Fruit fly (Drosophila melanogaster) whole organism, embryonic: ENCODE results near the gene Srp14.

ENCODE experiments used
- Atf3 ChIP-seq: fragments of 200-800 bp; sonication (Bioruptor generic); optimal IDR thresholded peaks from 3 replicates; lab custom pipeline; 2016; ENCODE audit warnings: missing biosample characterization, missing genetic modification characterization
- Bdp1 ChIP-seq: fragments of 200-800 bp; sonication (Bioruptor generic); optimal IDR thresholded peaks from 3 replicates; lab custom pipeline; 2016; ENCODE audit warnings: missing biosample characterization, missing genetic modification characterization
- Blimp-1 ChIP-seq: fragments of 200-800 bp; sonication (Bioruptor generic); optimal IDR thresholded peaks from 3 replicates; lab custom pipeline; 2018; ENCODE audit warnings: missing biosample characterization, missing genetic modification characterization, mild to moderate bottlenecking, moderate library complexity, missing genetic modification reagents
- BtbVII ChIP-seq: fragments of 200-800 bp; sonication (Bioruptor generic); optimal IDR thresholded peaks from 3 replicates; lab custom pipeline; 2017; ENCODE audit warnings: missing biosample characterization, mild to moderate bottlenecking, missing genetic modification characterization
- CG10209 ChIP-seq: fragments of 200-800 bp; sonication (Bioruptor generic); optimal IDR thresholded peaks from 3 replicates; lab custom pipeline; 2017; ENCODE audit warnings: missing biosample characterization, mild to moderate bottlenecking, missing genetic modification characterization, missing genetic modification reagents
- CG10274 ChIP-seq: fragments of 200-800 bp; sonication (Bioruptor generic); optimal IDR thresholded peaks from 3 replicates; lab custom pipeline; 2017; ENCODE audit warnings: missing biosample characterization, mild to moderate bottlenecking, missing genetic modification characterization
- CG12391 ChIP-seq: fragments of 200-800 bp; sonication (Bioruptor generic); optimal IDR thresholded peaks from 3 replicates; lab custom pipeline; 2018; ENCODE audit warnings: missing biosample characterization, mild to moderate bottlenecking, missing genetic modification characterization, moderate library complexity
- CG12769 ChIP-seq: fragments of 200-800 bp; sonication (Bioruptor generic); optimal IDR thresholded peaks from 2 replicates; lab custom pipeline; 2019; ENCODE audit warnings: missing biosample characterization, mild to moderate bottlenecking, missing genetic modification characterization, moderate library complexity
- CG13296 ChIP-seq: fragments of 200-800 bp; sonication (Bioruptor generic); optimal IDR thresholded peaks from 3 replicates; lab custom pipeline; 2018; ENCODE audit warnings: missing biosample characterization, mild to moderate bottlenecking, missing genetic modification characterization
- CG13894 ChIP-seq: fragments of 200-800 bp; sonication (Bioruptor generic); optimal IDR thresholded peaks from 3 replicates; lab custom pipeline; 2018; ENCODE audit warnings: missing biosample characterization, mild to moderate bottlenecking, missing genetic modification characterization, moderate library complexity
- CG14050 ChIP-seq: fragments of 200-800 bp; sonication (Bioruptor generic); IDR thresholded peaks from 3 replicates; pipeline ENCODE4 v1.3.6; 2022; ENCODE audit warnings: missing biosample characterization, missing genetic modification characterization
- CG15269 ChIP-seq: fragments of 200-800 bp; sonication (Bioruptor generic); optimal IDR thresholded peaks from 2 replicates; lab custom pipeline; 2018; ENCODE audit warnings: missing biosample characterization, mild to moderate bottlenecking, missing genetic modification characterization, moderate library complexity
- CG18262 ChIP-seq: fragments of 200-800 bp; optimal IDR thresholded peaks from 3 replicates; lab custom pipeline; 2019; ENCODE audit warnings: missing biosample characterization, mild to moderate bottlenecking, missing genetic modification characterization, moderate library complexity
- CG18476 ChIP-seq: fragments of 200-800 bp; sonication (Bioruptor generic); optimal IDR thresholded peaks from 2 replicates; lab custom pipeline; 2016; ENCODE audit warnings: missing biosample characterization, mild to moderate bottlenecking, missing genetic modification characterization
- CG31224 ChIP-seq: fragments of 200-800 bp; sonication (Bioruptor generic); IDR thresholded peaks from 2 replicates; pipeline ENCODE4 v1.3.6; 2022; ENCODE audit warnings: missing biosample characterization, missing genetic modification characterization
- CG4707 ChIP-seq: fragments of 200-800 bp; sonication (Bioruptor generic); optimal IDR thresholded peaks from 2 replicates; lab custom pipeline; 2018; ENCODE audit warnings: missing biosample characterization, mild to moderate bottlenecking, missing genetic modification characterization, moderate library complexity
- CG4730 ChIP-seq: fragments of 200-800 bp; sonication (Bioruptor generic); IDR thresholded peaks from 2 replicates; pipeline ENCODE4 v1.3.6; 2022; ENCODE audit warnings: missing biosample characterization, missing genetic modification characterization
- CG7357 ChIP-seq: fragments of 200-800 bp; sonication (Bioruptor generic); IDR thresholded peaks from 3 replicates; pipeline ENCODE4 v1.3.6; 2022; ENCODE audit warnings: missing biosample characterization, missing genetic modification characterization
- CG9609 ChIP-seq: fragments of 200-800 bp; sonication (Bioruptor generic); optimal IDR thresholded peaks from 3 replicates; lab custom pipeline; 2016; ENCODE audit warnings: missing biosample characterization, missing genetic modification characterization
- CoRest ChIP-seq: fragments of 200-800 bp; sonication (Bioruptor generic); optimal IDR thresholded peaks from 3 replicates; lab custom pipeline; 2018; ENCODE audit warnings: missing biosample characterization, mild to moderate bottlenecking, missing genetic modification characterization, moderate library complexity
- Ets65A ChIP-seq: fragments of 200-800 bp; sonication (Bioruptor generic); peaks from one replicate; lab custom pipeline; 2016; ENCODE audit warnings: missing biosample characterization, missing genetic modification characterization
- HLHmδ ChIP-seq: fragments of 200-800 bp; sonication (Bioruptor generic); optimal IDR thresholded peaks from 2 replicates; lab custom pipeline; 2018; ENCODE audit warnings: missing biosample characterization, mild to moderate bottlenecking, missing genetic modification characterization, moderate library complexity
- Hr78 ChIP-seq, 2 experiments: fragments of 200-800 bp in 1 of 2; fragments of >200 bp in 1 of 2; sonication (Bioruptor generic) in 1 of 2; optimal IDR thresholded peaks; 2 replicates each; lab custom pipeline; 2017 to 2019; ENCODE audit warnings: missing biosample characterization in 2 of 2, missing genetic modification characterization in 2 of 2, mild to moderate bottlenecking in 1 of 2, moderate library complexity in 1 of 2
- Med ChIP-seq: fragments of 200-800 bp; sonication (Bioruptor generic); peaks from one replicate; lab custom pipeline; 2016; ENCODE audit warnings: missing biosample characterization, missing genetic modification characterization, mild to moderate bottlenecking, inconsistent platforms, moderate library complexity
- Meics ChIP-seq: fragments of 200-800 bp; sonication (Bioruptor generic); optimal IDR thresholded peaks from 2 replicates; lab custom pipeline; 2017; ENCODE audit warnings: missing biosample characterization, mild to moderate bottlenecking, missing genetic modification characterization
- NC2α ChIP-seq: fragments of 200-800 bp; sonication (Bioruptor generic); optimal IDR thresholded peaks from 2 replicates; lab custom pipeline; 2016; ENCODE audit warnings: missing biosample characterization, missing genetic modification characterization
- Ssrp ChIP-seq: fragments of 200-800 bp; sonication (Bioruptor generic); optimal IDR thresholded peaks from 2 replicates; lab custom pipeline; 2018; ENCODE audit warnings: missing biosample characterization, mild to moderate bottlenecking, missing genetic modification characterization, moderate library complexity
- Trl ChIP-seq, 3 experiments: fragments of >200 bp in 2 of 3; fragments of 200-800 bp in 1 of 3; sonication (Bioruptor generic) in 1 of 3; optimal IDR thresholded peaks; 2 replicates in 1 of 3; 3 replicates in 2 of 3; lab custom pipeline; 2016 to 2017; ENCODE audit warnings: missing biosample characterization in 1 of 3, missing genetic modification characterization in 1 of 3
- ac ChIP-seq: fragments of 200-800 bp; sonication (Bioruptor generic); optimal IDR thresholded peaks from 3 replicates; lab custom pipeline; 2017; ENCODE audit warnings: missing biosample characterization, mild to moderate bottlenecking, missing genetic modification characterization
- caup ChIP-seq: fragments of 200-800 bp; sonication (Bioruptor generic); optimal IDR thresholded peaks from 3 replicates; lab custom pipeline; 2017; ENCODE audit warnings: missing biosample characterization, mild to moderate bottlenecking, missing genetic modification characterization, moderate library complexity; ENCODE audit not compliant: severe bottlenecking
- chinmo ChIP-seq: fragments of 200-800 bp; sonication (Bioruptor generic); IDR thresholded peaks from 4 replicates; pipeline ENCODE4 v1.3.6; 2022; ENCODE audit warnings: missing biosample characterization, missing genetic modification characterization; ENCODE audit not compliant: partially characterized antibody
- crol ChIP-seq: fragments of 200-800 bp; sonication (Bioruptor generic); IDR thresholded peaks from 2 replicates; pipeline ENCODE4 v1.3.6; 2022; ENCODE audit warnings: missing biosample characterization, missing genetic modification characterization
- eve ChIP-seq, 2 experiments: fragments of >200 bp; optimal IDR thresholded peaks; 2 replicates each; lab custom pipeline; 2017; ENCODE audit warnings: missing biosample characterization in 2 of 2, missing genetic modification characterization in 2 of 2
- ewg ChIP-seq: fragments of 200-800 bp; sonication (Bioruptor generic); optimal IDR thresholded peaks from 3 replicates; lab custom pipeline; 2017; ENCODE audit warnings: mild to moderate bottlenecking, missing biosample characterization, missing genetic modification reagents, missing genetic modification characterization
- gem ChIP-seq: fragments of 200-800 bp; sonication (Bioruptor generic); optimal IDR thresholded peaks from 2 replicates; lab custom pipeline; 2019; ENCODE audit warnings: missing biosample characterization, mild to moderate bottlenecking, missing genetic modification characterization, moderate library complexity
- grau ChIP-seq: fragments of 200-800 bp; optimal IDR thresholded peaks from 3 replicates; lab custom pipeline; 2019; ENCODE audit warnings: missing biosample characterization, mild to moderate bottlenecking, missing genetic modification characterization, moderate library complexity
- lab ChIP-seq: fragments of 200-800 bp; sonication (Bioruptor generic); optimal IDR thresholded peaks from 3 replicates; lab custom pipeline; 2017; ENCODE audit warnings: missing biosample characterization, missing genetic modification characterization, mild to moderate bottlenecking, moderate library complexity, missing genetic modification reagents
- oc ChIP-seq: fragments of 200-800 bp; sonication (Bioruptor generic); optimal IDR thresholded peaks from 2 replicates; lab custom pipeline; 2018; ENCODE audit warnings: missing biosample characterization, mild to moderate bottlenecking, missing genetic modification characterization, moderate library complexity
- row ChIP-seq: fragments of 200-800 bp; sonication (Bioruptor generic); IDR thresholded peaks from 3 replicates; pipeline ENCODE4 v1.3.6; 2022; ENCODE audit warnings: missing biosample characterization, missing genetic modification characterization
- sens ChIP-seq: fragments of 200-800 bp; sonication (Bioruptor generic); peaks from one replicate; lab custom pipeline; 2016; ENCODE audit warnings: missing biosample characterization, missing genetic modification characterization
- twi ChIP-seq: fragments of 200-800 bp; optimal IDR thresholded peaks from 2 replicates; lab custom pipeline; 2019; ENCODE audit warnings: missing biosample characterization, mild to moderate bottlenecking, missing genetic modification characterization, moderate library complexity
- unpg ChIP-seq: fragments of 200-800 bp; sonication (Bioruptor generic); optimal IDR thresholded peaks from 3 replicates; lab custom pipeline; 2018; ENCODE audit warnings: missing biosample characterization, mild to moderate bottlenecking, missing genetic modification characterization, moderate library complexity
- usp ChIP-seq: fragments of >200 bp; optimal IDR thresholded peaks from 2 replicates; lab custom pipeline; 2017; ENCODE audit warnings: missing biosample characterization, missing genetic modification characterization
- zen ChIP-seq: fragments of 200-800 bp; sonication (Bioruptor generic); optimal IDR thresholded peaks from 3 replicates; lab custom pipeline; 2018; ENCODE audit warnings: missing biosample characterization, mild to moderate bottlenecking, missing genetic modification characterization, moderate library complexity

The Srp14 gene

DNA sequence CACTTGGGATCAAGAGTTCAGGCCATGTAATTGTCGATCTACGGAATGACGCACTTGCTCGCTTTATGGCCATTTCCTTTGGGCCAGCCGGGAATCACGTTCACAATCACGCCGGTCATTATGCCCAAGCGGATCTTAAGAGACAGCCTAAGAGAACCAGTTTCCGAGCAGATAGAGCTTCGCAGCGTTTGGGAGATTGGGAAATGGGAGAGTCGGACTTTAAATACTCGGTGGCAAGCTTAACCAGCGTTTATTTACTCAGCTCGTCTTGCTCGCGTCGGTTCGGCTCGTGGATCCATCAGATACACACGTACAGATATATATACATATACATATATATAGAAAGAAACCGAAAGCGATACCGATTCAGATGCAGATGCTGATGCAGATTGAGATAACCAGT is 14.4 kb upstream of the Srp14 start (continued):
- TF ChIP-seq Trl (optimal IDR thresholded peaks at IDR 0.05; lab: Kevin White, UChicago) = peak; percentile 44 to 53
- no peak for TF ChIP-seq Trl (GFP tag; optimal IDR thresholded peaks at IDR 0.05; lab: Kevin White, UChicago)

DNA sequence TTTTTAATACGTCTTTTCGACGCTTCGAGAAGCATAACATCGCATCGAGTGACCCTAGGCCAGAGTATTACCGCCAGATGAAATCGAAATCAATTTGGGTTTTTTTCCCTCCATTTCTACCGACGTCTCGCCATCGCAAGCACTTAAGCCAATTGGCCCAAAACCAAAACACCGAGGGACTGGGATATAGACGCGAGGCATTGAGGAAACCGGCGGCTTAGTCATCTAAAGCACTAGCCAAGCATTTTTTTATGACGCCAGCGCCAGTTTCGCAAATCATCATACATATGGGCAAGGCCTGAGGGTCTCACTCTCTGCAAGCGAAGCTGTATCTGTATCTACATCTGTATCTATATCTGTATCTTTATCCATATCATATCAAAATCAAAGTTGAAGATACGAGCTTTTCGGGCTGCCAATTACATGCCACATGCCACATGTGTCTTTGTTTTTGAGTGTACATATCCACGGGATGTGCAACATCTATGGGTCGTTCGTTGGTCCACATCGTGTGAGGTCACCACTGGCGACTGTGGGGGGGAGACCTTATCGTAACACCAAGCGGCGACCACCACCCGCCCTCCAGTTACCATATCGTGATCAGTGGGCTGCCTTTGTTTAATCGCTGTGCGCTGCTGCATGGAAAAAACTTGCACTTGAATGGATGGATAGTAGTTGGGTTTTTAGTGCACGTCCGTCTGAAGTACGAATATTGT is 12.2 kb upstream of the Srp14 start:
- TF ChIP-seq oc (tag; lab: Kevin White, UChicago) (peak; percentile 4), Bdp1 (GFP tag; lab: Kevin White, UChicago) (no peak), crol (GFP tag; lab: Robert Waterston, UW) (peak; percentile 62), chinmo (0 out of 4 replicates have a peak, but pooled peaks have one; percentile 52), Med (GFP tag; lab: Kevin White, UChicago) (peak; percentile 38), zen (tag; lab: Kevin White, UChicago) (peak; percentile 39), Blimp-1 (GFP tag; lab: Kevin White, UChicago) (peak; percentile 10), Hr78 (GFP tag; optimal IDR thresholded peaks at IDR 0.05; lab: Kevin White, UChicago) (peak in 1 of 2 experiments; percentile 28), sens (GFP tag; lab: Kevin White, UChicago) (peak; percentile 37), CG13894 (tag; lab: Kevin White, UChicago) (peak; percentile 86), gem (tag; lab: Kevin White, UChicago) (no peak), Ets65A (GFP tag; lab: Kevin White, UChicago) (peak; percentile 8), eve (GFP tag; optimal IDR thresholded peaks at IDR 0.05; lab: Kevin White, UChicago) (no peak), BtbVII (GFP tag; lab: Kevin White, UChicago) (no peak), CG12769 (tag; lab: Kevin White, UChicago) (peak; percentile 23), twi (tag; lab: Kevin White, UChicago) (peak; percentile 41)

DNA sequence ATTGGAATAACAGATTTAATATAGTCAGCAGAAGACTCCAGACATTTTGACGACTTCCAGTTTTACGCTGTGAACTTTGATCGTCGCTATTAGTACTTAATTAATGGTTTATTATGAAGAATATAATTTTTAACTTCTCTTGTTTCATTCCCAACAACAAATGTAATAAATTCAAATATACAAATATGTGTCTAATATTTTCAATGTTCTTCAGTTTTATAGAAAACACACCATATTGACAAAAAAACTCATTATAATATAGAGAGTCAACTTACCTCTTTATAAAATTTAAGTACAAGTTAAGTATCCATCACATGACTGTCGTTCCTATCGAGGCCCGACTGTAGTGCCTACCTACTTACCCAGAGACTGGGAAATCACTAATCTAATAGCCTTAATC is 6.6 kb upstream of the Srp14 start:
- TF ChIP-seq lab (GFP tag; lab: Kevin White, UChicago) (no peak), CG10209 (peak; percentile 7), Med (GFP tag; lab: Kevin White, UChicago) (peak; percentile 42), Ssrp (tag; lab: Kevin White, UChicago) (peak; percentile 37), caup (no peak), CG10274 (GFP tag; lab: Kevin White, UChicago) (no peak), Meics (peak; percentile 11), CG4707 (GFP tag; lab: Kevin White, UChicago) (no peak), Atf3 (GFP tag; lab: Kevin White, UChicago) (no peak), CG31224 (GFP tag; lab: Robert Waterston, UW) (no peak), ac (GFP tag; lab: Kevin White, UChicago) (no peak), NC2α (GFP tag; lab: Kevin White, UChicago) (no peak), CG13296 (no peak), unpg (no peak), CG18262 (tag; lab: Kevin White, UChicago) (peak; percentile 30), CG18476 (GFP tag; lab: Kevin White, UChicago) (no peak), twi (tag; lab: Kevin White, UChicago) (peak; percentile 16), CG4730 (no peak), grau (tag; lab: Kevin White, UChicago) (peak; percentile 90), CG15269 (tag; lab: Kevin White, UChicago) (peak; percentile 20), row (GFP tag; lab: Robert Waterston, UW) (peak; percentile 33; the same call in 1 of the 3 replicates), HLHmδ (GFP tag; lab: Kevin White, UChicago) (no peak), CG13894 (tag; lab: Kevin White, UChicago) (no peak), Hr78 (GFP tag; optimal IDR thresholded peaks at IDR 0.05; lab: Kevin White, UChicago) (no peak), CG9609 (GFP tag; lab: Kevin White, UChicago) (no peak), CG14050 (GFP tag; lab: Robert Waterston, UW) (no peak), CG12391 (tag; lab: Kevin White, UChicago) (peak; percentile 25), ewg (no peak), CoRest (tag; lab: Kevin White, UChicago) (peak; percentile 59), usp (GFP tag; lab: Kevin White, UChicago) (no peak), CG7357 (GFP tag; lab: Robert Waterston, UW) (no peak)
